Worm (Caenorhabditis elegans): ENCODE measurements around the gene ebp-1.
A peak's percentile ranks its signal among the peaks of the same experiment; 100 is the strongest.

The ebp-1 gene

ce11 chrV:18079163-18079562, 35.8 kb downstream of the ebp-1 start (continued):
- TF ChIP-seq atf-7 (tag; optimal IDR thresholded peaks at IDR 0.05) (no peak), unc-62 (GFP tag; optimal IDR thresholded peaks at IDR 0.05) (no peak), lag-1 (GFP tag; IDR thresholded peaks at IDR 0.05) (no peak), T07F8.4 (tag; optimal IDR thresholded peaks at IDR 0.05) (no peak), dpff-1 (tag; optimal IDR thresholded peaks at IDR 0.05) (no peak), cebp-2 (GFP tag; IDR thresholded peaks at IDR 0.05) (no peak), Y56A3A.18 (GFP tag; IDR thresholded peaks at IDR 0.05) (no peak), dox-1 (GFP tag; IDR thresholded peaks at IDR 0.05) (no peak; the same call in 1 of the 2 replicates), F49E8.2 (tag; optimal IDR thresholded peaks at IDR 0.05; ENCODE audit: insufficient read depth) (no peak), aptf-3 (GFP tag; IDR thresholded peaks at IDR 0.05) (no peak), F22D6.2 (tag; optimal IDR thresholded peaks at IDR 0.05) (no peak)

ce11 chrV:18081857-18082256, 38.5 kb downstream of the ebp-1 start, which contains the start of gene nova-1:
TSS of gene nova-1 (minus strand) at chrV:18081957.
- no peak for TF ChIP-seq tbx-9 (tag; optimal IDR thresholded peaks at IDR 0.05; ENCODE audit: borderline replicate concordance)
- peak; percentile 78 for TF ChIP-seq lsl-1 (GFP tag; optimal IDR thresholded peaks at IDR 0.05)
- no peak for TF ChIP-seq F49E8.2 (tag; optimal IDR thresholded peaks at IDR 0.05; ENCODE audit: insufficient read depth)
- no peak for TF ChIP-seq T07F8.4 (tag; optimal IDR thresholded peaks at IDR 0.05)
- TF ChIP-seq nhr-120 (GFP tag; IDR thresholded peaks at IDR 0.05), result no peak
- TF ChIP-seq egrh-3 (GFP tag; IDR thresholded peaks at IDR 0.05), result no peak

- peak; percentile 14 for TF ChIP-seq repo-1 (tag; optimal IDR thresholded peaks at IDR 0.05)
- TF ChIP-seq somi-1 (GFP tag; optimal IDR thresholded peaks at IDR 0.05), result no peak
- TF ChIP-seq F23B12.7 (tag; optimal IDR thresholded peaks at IDR 0.05; ENCODE audit: insufficient read depth), result no peak
- TF ChIP-seq ztf-18 (tag; optimal IDR thresholded peaks at IDR 0.05), result no peak
- no peak for TF ChIP-seq hrde-1 (tag; optimal IDR thresholded peaks at IDR 0.05; ENCODE audit: borderline replicate concordance)
- TF ChIP-seq athp-1 (tag; optimal IDR thresholded peaks at IDR 0.05), result peak; percentile 48
- peak; percentile 56 for TF ChIP-seq tbp1 (GFP tag; optimal IDR thresholded peaks at IDR 0.05)
- no peak for TF ChIP-seq nhr-80 (tag; optimal IDR thresholded peaks at IDR 0.05)
- TF ChIP-seq B0336.3 (GFP tag; IDR thresholded peaks at IDR 0.05), result peak; percentile 66
- TF ChIP-seq lsl-1 (GFP tag; optimal IDR thresholded peaks at IDR 0.05), result peak; percentile 81
- peak; percentile 26 for TF ChIP-seq snpc-3.4 (tag; optimal IDR thresholded peaks at IDR 0.05)
- TF ChIP-seq madf-6 (GFP tag; IDR thresholded peaks at IDR 0.05), result peak; percentile 62
- peak; percentile 25 for TF ChIP-seq snpc-1.1 (tag; optimal IDR thresholded peaks at IDR 0.05; ENCODE audit: insufficient read depth)
- TF ChIP-seq Y53G8AR.9 (GFP tag; conservative IDR thresholded peaks at IDR 0.05), result 0 out of 2 replicates have a peak, but pooled peaks have one; percentile 42
- TF ChIP-seq die-1 (tag; optimal IDR thresholded peaks at IDR 0.05), result no peak
- peak; percentile 47 for TF ChIP-seq lin-54 (GFP tag; optimal IDR thresholded peaks at IDR 0.05)
- TF ChIP-seq aptf-3 (GFP tag; IDR thresholded peaks at IDR 0.05), result 0 out of 2 replicates have a peak, but pooled peaks have one; percentile 69
- TF ChIP-seq egl-44 (GFP tag; IDR thresholded peaks at IDR 0.05), result 0 out of 2 replicates have a peak, but pooled peaks have one; percentile 26
- TF ChIP-seq ccch-3 (GFP tag; optimal IDR thresholded peaks at IDR 0.05), result no peak
- TF ChIP-seq mcd-1 (GFP tag; IDR thresholded peaks at IDR 0.05), result peak; percentile 27; the same call in 1 of the 2 replicates
- no peak for TF ChIP-seq nfyb-1 (GFP tag; IDR thresholded peaks at IDR 0.05)
- TF ChIP-seq egrh-3 (GFP tag; IDR thresholded peaks at IDR 0.05), result no peak
- TF ChIP-seq egl-18 (GFP tag; IDR thresholded peaks at IDR 0.05), result 0 out of 2 replicates have a peak, but pooled peaks have one; percentile 14
- TF ChIP-seq nhr-179 (tag; optimal IDR thresholded peaks at IDR 0.05), result no peak
- TF ChIP-seq pbrm-1 (GFP tag; IDR thresholded peaks at IDR 0.05), result peak; percentile 48
- TF ChIP-seq cebp-1 (GFP tag; IDR thresholded peaks at IDR 0.05), result no peak
- TF ChIP-seq cebp-1 (tag; optimal IDR thresholded peaks at IDR 0.05), result peak; percentile 60
- TF ChIP-seq D2030.7 (GFP tag; IDR thresholded peaks at IDR 0.05), result peak; percentile 61
- TF ChIP-seq zim-3 (tag; optimal IDR thresholded peaks at IDR 0.05), result no peak
- TF ChIP-seq rcor-1 (GFP tag; IDR thresholded peaks at IDR 0.05), result 0 out of 2 replicates have a peak, but pooled peaks have one; percentile 36
- peak; percentile 66; the same call in 1 of the 2 replicates for TF ChIP-seq Y95B8A.8 (GFP tag; IDR thresholded peaks at IDR 0.05)
- peak; percentile 16 for TF ChIP-seq efl-1 (GFP tag; optimal IDR thresholded peaks at IDR 0.05)
Observed at ce11 chrV:18085150-18085833, 41.9 kb downstream of the ebp-1 start, which contains the start of gene fbxa-106. TSS of gene fbxa-106 (minus strand) at chrV:18085200.

Measured in whole organism, young adult.